Worm (Caenorhabditis elegans) whole organism, L1 larva: ENCODE measurements around the gene T16G12.6.

ENCODE experiments used
- egl-13 ChIP-seq: sonication (generic microtip); optimal IDR thresholded peaks from 2 replicates; lab custom pipeline; 2016; ENCODE audit warnings: missing genotype, missing genetic modification reagents, missing genetic modification characterization, missing compliant biosample characterization
- fkh-10 ChIP-seq: sonication (generic microtip); optimal IDR thresholded peaks from 2 replicates; lab custom pipeline; 2017; ENCODE audit warnings: missing biosample characterization, missing genetic modification reagents, missing genetic modification characterization
- lin-13 ChIP-seq: fragments of 150-350 bp; optimal IDR thresholded peaks from 2 replicates; lab custom pipeline; 2014; ENCODE audit warnings: missing biosample characterization, missing genetic modification reagents, missing genetic modification characterization
- lin-35 ChIP-seq, 2 experiments: fragments of 150-350 bp; optimal IDR thresholded peaks; 2 replicates each; lab custom pipeline; 2014; ENCODE audit warnings: missing biosample characterization in 2 of 2, missing genetic modification characterization in 2 of 2, missing genetic modification reagents in 2 of 2
- mep-1 ChIP-seq: fragments of 150-350 bp; optimal IDR thresholded peaks from 2 replicates; lab custom pipeline; 2014; ENCODE audit warnings: missing biosample characterization, missing genetic modification characterization
- nhr-11 ChIP-seq: fragments of 150-350 bp; optimal IDR thresholded peaks from 2 replicates; lab custom pipeline; 2014; ENCODE audit warnings: missing biosample characterization, missing genetic modification characterization
- nhr-12 ChIP-seq: sonication (generic microtip); optimal IDR thresholded peaks from 2 replicates; lab custom pipeline; 2017; ENCODE audit warnings: missing biosample characterization, missing genetic modification characterization
- nhr-47 ChIP-seq: sonication (generic microtip); optimal IDR thresholded peaks from 2 replicates; lab custom pipeline; 2016; ENCODE audit warnings: mild to moderate bottlenecking, missing genetic modification characterization, moderate library complexity, missing compliant biosample characterization
- nhr-90 ChIP-seq: sonication (generic microtip); optimal IDR thresholded peaks from 2 replicates; lab custom pipeline; 2016; ENCODE audit warnings: mild to moderate bottlenecking, missing genetic modification characterization, missing compliant biosample characterization; ENCODE audit not compliant: poor library complexity
- snpc-4 ChIP-seq: fragments of 150-350 bp; optimal IDR thresholded peaks from 2 replicates; lab custom pipeline; 2014; ENCODE audit warnings: missing biosample characterization, missing genetic modification characterization
- unc-130 ChIP-seq: fragments of 150-350 bp; optimal IDR thresholded peaks from 2 replicates; lab custom pipeline; 2017; ENCODE audit warnings: missing biosample characterization, missing genetic modification characterization, inconsistent platforms
- unc-86 ChIP-seq: sonication (generic microtip); optimal IDR thresholded peaks from 2 replicates; lab custom pipeline; 2016; ENCODE audit warnings: missing genetic modification characterization, missing compliant biosample characterization
- zip-4 ChIP-seq: fragments of 200-800 bp; sonication (Bioruptor generic); optimal IDR thresholded peaks from 2 replicates; lab custom pipeline; 2018; ENCODE audit warnings: mild to moderate bottlenecking, missing genetic modification characterization, moderate library complexity, missing compliant biosample characterization

DNA sequence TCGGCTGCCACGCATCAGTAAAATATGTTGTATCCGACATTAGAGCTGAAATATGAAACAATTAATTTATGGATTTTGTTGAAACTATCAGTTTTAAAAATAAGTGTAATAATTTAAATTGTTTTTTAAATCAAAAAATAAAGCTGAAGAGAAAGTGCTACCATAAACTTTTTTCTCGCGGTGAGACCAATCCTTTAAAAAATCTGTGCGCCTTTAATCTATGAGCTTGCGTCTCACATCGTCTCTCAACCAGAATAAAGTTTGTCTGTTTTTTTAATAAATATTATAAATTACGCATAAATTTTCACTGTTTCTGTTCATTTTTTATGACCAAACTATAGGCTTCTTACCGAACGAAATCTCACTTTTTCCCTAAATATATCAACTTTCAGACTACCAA, 13.9 kb downstream of the T16G12.6 start, which contains the start of gene T16H12.3:
- no peak for TF ChIP-seq snpc-4 (tag; lab: Kevin White, UChicago)
- no peak for TF ChIP-seq unc-130 (tag; lab: Kevin White, UChicago)
- no peak for TF ChIP-seq lin-13 (GFP tag; lab: Kevin White, UChicago)
- no peak for TF ChIP-seq nhr-12 (tag; lab: Kevin White, UChicago)
- no peak for TF ChIP-seq mep-1
- TF ChIP-seq lin-35 (GFP tag; optimal IDR thresholded peaks at IDR 0.05; lab: Kevin White, UChicago) = no peak
- TF ChIP-seq zip-4 (GFP tag; lab: Kevin White, UChicago) = no peak
- no peak for TF ChIP-seq nhr-11 (tag; lab: Kevin White, UChicago)
- TF ChIP-seq nhr-90 (tag; lab: Kevin White, UChicago) = no peak
- no peak for TF ChIP-seq fkh-10 (GFP tag; lab: Kevin White, UChicago)
- no peak for TF ChIP-seq nhr-47 (tag; lab: Kevin White, UChicago)
- TF ChIP-seq unc-86 (tag; lab: Kevin White, UChicago) = no peak
- no peak for TF ChIP-seq egl-13 (tag; lab: Kevin White, UChicago)
